Worm (Caenorhabditis elegans): ENCODE results near the gene srsx-11.

ce11 chrV:5026438-5026837 lies 47.5 kb upstream of the srsx-11 start:
- TF ChIP-seq med-1 (GFP tag; optimal IDR thresholded peaks at IDR 0.05; ENCODE audit: insufficient read depth) = no peak
- TF ChIP-seq flt-1 (GFP tag; IDR thresholded peaks at IDR 0.05) = no peak
- TF ChIP-seq klf-2 (GFP tag; conservative IDR thresholded peaks at IDR 0.05) = no peak
- TF ChIP-seq cog-1 (tag; optimal IDR thresholded peaks at IDR 0.05) = no peak
- TF ChIP-seq ztf-23 (GFP tag; IDR thresholded peaks at IDR 0.05) = no peak
- TF ChIP-seq ref-1 (GFP tag; conservative IDR thresholded peaks at IDR 0.05) = no peak
